Worm (Caenorhabditis elegans) whole organism, dauer: ENCODE measurements around the gene W06D11.2.
"Not testable (repeated sequence)": the region's sequence is repeated elsewhere in the genome, so short reads cannot be mapped to it uniquely, and the experiment has no call there.

Experiments
- unc-62 ChIP-seq: sonication (generic microtip); optimal IDR thresholded peaks from 2 replicates; lab custom pipeline; 2017; ENCODE audit warnings: missing biosample characterization, missing genetic modification reagents, missing genetic modification characterization

Gene W06D11.2

ce11 chrX:12296392-12296791 lies at the start of gene W06D11.2:
Gene W06D11.2, minus strand, starts transcription at chrX:12296730.
- no peak for TF ChIP-seq unc-62

ce11 chrX:12343279-12343678 lies 46.7 kb upstream of the W06D11.2 start, which contains the start of the genes nspc-9 and nspc-10:
Gene nspc-9, minus strand, starts transcription at chrX:12343379.
Gene nspc-10, plus strand, starts transcription at chrX:12343609.
- no peak for TF ChIP-seq unc-62

- no peak for TF ChIP-seq unc-62
Measured at ce11 chrX:12341338-12341737, 44.8 kb upstream of the W06D11.2 start, which contains the start of gene zig-2. Gene zig-2, minus strand, starts transcription at chrX:12341438.

- TF ChIP-seq unc-62, result no peak
Measured at ce11 chrX:12337846-12338490, 41.4 kb upstream of the W06D11.2 start, which contains the start of gene srd-44. Gene srd-44, plus strand, starts transcription at chrX:12338440.

- no peak for TF ChIP-seq unc-62
Measured at ce11 chrX:12335808-12336207, 39.3 kb upstream of the W06D11.2 start, which contains the start of gene srd-48. Gene srd-48, plus strand, starts transcription at chrX:12336108.

- no peak for TF ChIP-seq unc-62
Measured at ce11 chrX:12333479-12333878, 36.9 kb upstream of the W06D11.2 start, which contains the start of gene srd-47. Gene srd-47, plus strand, starts transcription at chrX:12333642.

ce11 chrX:12331795-12332194 lies 35.3 kb upstream of the W06D11.2 start, which contains the start of gene srd-46:
Gene srd-46, plus strand, starts transcription at chrX:12332095.
- no peak for TF ChIP-seq unc-62

- TF ChIP-seq unc-62, result no peak
Measured at ce11 chrX:12328676-12329075, 32.1 kb upstream of the W06D11.2 start, which contains the start of gene srd-45. Gene srd-45, plus strand, starts transcription at chrX:12328976.

- no peak for TF ChIP-seq unc-62
Measured at ce11 chrX:12326424-12326823, 29.9 kb upstream of the W06D11.2 start, which contains the start of gene srd-41. Gene srd-41, plus strand, starts transcription at chrX:12326724.

- TF ChIP-seq unc-62, result no peak
Measured at ce11 chrX:12323439-12323838, 26.9 kb upstream of the W06D11.2 start, which contains the start of gene srd-40. Gene srd-40, plus strand, starts transcription at chrX:12323739.

ce11 chrX:12321357-12321756 lies 24.8 kb upstream of the W06D11.2 start, which contains the start of gene F17A2.13:
Gene F17A2.13, plus strand, starts transcription at chrX:12321657.
- TF ChIP-seq unc-62, result no peak

ce11 chrX:12320737-12321136 lies 24.2 kb upstream of the W06D11.2 start, which contains the start of gene ceh-40:
Gene ceh-40, minus strand, starts transcription at chrX:12320777.
- TF ChIP-seq unc-62, result no peak

- no peak for TF ChIP-seq unc-62
Measured at ce11 chrX:12317560-12317959, 21.0 kb upstream of the W06D11.2 start.

ce11 chrX:12315268-12315667 lies 18.7 kb upstream of the W06D11.2 start, which contains the start of gene xtr-2:
Gene xtr-2, plus strand, starts transcription at chrX:12315568.
- TF ChIP-seq unc-62, result no peak

- no peak for TF ChIP-seq unc-62
Measured at ce11 chrX:12314395-12314794, 17.9 kb upstream of the W06D11.2 start.

ce11 chrX:12313779-12314178 lies 17.2 kb upstream of the W06D11.2 start:
- no peak for TF ChIP-seq unc-62

ce11 chrX:12308045-12308499 lies 11.5 kb upstream of the W06D11.2 start, which contains the start of gene F17A2.16:
Gene F17A2.16, plus strand, starts transcription at chrX:12308449.
- not testable (repeated sequence) for TF ChIP-seq unc-62

- no peak for TF ChIP-seq unc-62
Measured at ce11 chrX:12306565-12306964, 10.0 kb upstream of the W06D11.2 start, which contains the start of gene phf-32. Gene phf-32, plus strand, starts transcription at chrX:12306865.
